Worm (Caenorhabditis elegans) whole organism, L4/young adult: Measurements from ENCODE around the gene vha-13.
"Not testable (repeated sequence)": the region's sequence is repeated elsewhere in the genome, so short reads cannot be mapped to it uniquely, and the experiment has no call there.

ENCODE experiments used
- W03F9.2 ChIP-seq: fragments of 150-350 bp; optimal IDR thresholded peaks from 2 replicates; lab custom pipeline; 2014; ENCODE audit warnings: missing biosample characterization, missing genetic modification characterization
- him-1 ChIP-seq: sonication (generic microtip); optimal IDR thresholded peaks from 2 replicates; lab custom pipeline; 2016; ENCODE audit warnings: missing genotype, missing genetic modification reagents, missing genetic modification characterization, missing compliant biosample characterization

DNA sequence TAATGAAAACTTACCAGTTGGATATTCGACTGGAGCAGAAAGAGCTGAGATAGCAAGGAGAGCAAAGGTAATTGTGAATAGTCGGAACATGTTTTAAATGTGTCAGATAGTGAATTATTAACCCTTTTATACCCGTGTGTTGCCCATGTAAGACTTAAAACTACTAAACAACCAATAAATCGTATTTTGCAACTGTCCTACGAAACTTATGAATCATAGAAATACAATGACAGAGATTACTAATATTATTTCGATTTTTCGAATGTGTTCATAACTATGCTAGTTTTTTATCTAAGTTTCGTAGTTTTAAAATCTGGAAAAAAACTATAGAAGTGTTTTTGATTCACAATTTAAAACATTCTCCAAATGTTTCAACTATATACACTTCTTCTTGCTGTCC, 44.7 kb upstream of the vha-13 start, which contains the start of gene spig-4:
- TF ChIP-seq him-1 (tag; lab: Kevin White, UChicago); W03F9.2: not testable (repeated sequence)
